Worm (Caenorhabditis elegans) whole organism, L1 larva: ENCODE results near the gene C53C7.3.

Experiments used
- C04F5.9 ChIP-seq: sonication (generic microtip); optimal IDR thresholded peaks from 2 replicates; lab custom pipeline; 2016; ENCODE audit warnings: missing genetic modification characterization, missing compliant biosample characterization
- Y116A8C.19 ChIP-seq: sonication (generic microtip); optimal IDR thresholded peaks from 2 replicates; lab custom pipeline; 2016; ENCODE audit warnings: missing compliant biosample characterization, missing genetic modification characterization, borderline replicate concordance
- aha-1 ChIP-seq: fragments of 150-350 bp; optimal IDR thresholded peaks from 2 replicates; lab custom pipeline; 2014; ENCODE audit warnings: missing biosample characterization, missing genetic modification characterization
- blmp-1 ChIP-seq: fragments of 150-350 bp; optimal IDR thresholded peaks from 2 replicates; lab custom pipeline; 2014; ENCODE audit warnings: missing biosample characterization, missing genetic modification characterization
- ceh-82 ChIP-seq, 3 experiments: fragments of 150-350 bp in 1 of 3; sonication (generic microtip) in 2 of 3; optimal IDR thresholded peaks; 2 replicates each; lab custom pipeline; 2014 to 2017; ENCODE audit warnings: missing biosample characterization in 3 of 3, missing genetic modification characterization in 3 of 3
- ceh-88 ChIP-seq: fragments of 200-800 bp; sonication (Bioruptor generic); IDR thresholded peaks from 2 replicates; pipeline ENCODE4 v1.3.6; 2022; ENCODE audit warnings: missing genetic modification characterization, missing compliant biosample characterization
- ceh-90 ChIP-seq: sonication (generic microtip); optimal IDR thresholded peaks from 2 replicates; lab custom pipeline; 2016; ENCODE audit warnings: missing genetic modification characterization, missing compliant biosample characterization
- ces-1 ChIP-seq: fragments of 150-350 bp; optimal IDR thresholded peaks from 2 replicates; lab custom pipeline; 2014; ENCODE audit warnings: missing biosample characterization, missing genetic modification reagents, missing genetic modification characterization
- dpl-1 ChIP-seq, 3 experiments: fragments of 150-350 bp in 2 of 3; sonication (generic microtip) in 1 of 3; optimal IDR thresholded peaks; 2 replicates each; lab custom pipeline; 2014 to 2017; ENCODE audit warnings: missing biosample characterization in 3 of 3, missing genetic modification characterization in 3 of 3, missing genetic modification reagents in 3 of 3
- dsc-1 ChIP-seq: sonication (generic microtip); optimal IDR thresholded peaks from 2 replicates; lab custom pipeline; 2016; ENCODE audit warnings: mild to moderate bottlenecking, missing genetic modification characterization, missing compliant biosample characterization
- efl-3 ChIP-seq: fragments of 200-800 bp; sonication (Bioruptor generic); optimal IDR thresholded peaks from 2 replicates; lab custom pipeline; 2018; ENCODE audit warnings: mild to moderate bottlenecking, missing genetic modification characterization, missing compliant biosample characterization
- egl-13 ChIP-seq: sonication (generic microtip); optimal IDR thresholded peaks from 2 replicates; lab custom pipeline; 2016; ENCODE audit warnings: missing genotype, missing genetic modification reagents, missing genetic modification characterization, missing compliant biosample characterization
- elt-3 ChIP-seq, 6 experiments: fragments of 150-350 bp in 1 of 6; sonication (generic microtip); optimal IDR thresholded peaks; 2 replicates each; lab custom pipeline; 2017 to 2018; ENCODE audit warnings: missing biosample characterization in 6 of 6, missing genetic modification characterization in 6 of 6, inconsistent platforms in 1 of 6
- fkh-4 ChIP-seq: sonication (generic microtip); optimal IDR thresholded peaks from 2 replicates; lab custom pipeline; 2016; ENCODE audit warnings: missing compliant biosample characterization, missing genetic modification characterization, borderline replicate concordance
- fkh-8 ChIP-seq: sonication (generic microtip); optimal IDR thresholded peaks from 2 replicates; lab custom pipeline; 2016; ENCODE audit warnings: mild to moderate bottlenecking, missing genetic modification characterization, missing compliant biosample characterization
- fos-1 ChIP-seq: fragments of 150-350 bp; optimal IDR thresholded peaks from 2 replicates; lab custom pipeline; 2014; ENCODE audit warnings: missing biosample characterization, missing genetic modification characterization
- grh-1 ChIP-seq: fragments of 200-800 bp; sonication (Bioruptor generic); IDR thresholded peaks from 2 replicates; pipeline ENCODE4 v1.3.6; 2022; ENCODE audit warnings: missing genetic modification reagents, missing genetic modification characterization, missing compliant biosample characterization
- hlh-17 ChIP-seq: fragments of 200-800 bp; sonication (Bioruptor generic); optimal IDR thresholded peaks from 2 replicates; lab custom pipeline; 2018; ENCODE audit warnings: missing genetic modification characterization, mild to moderate bottlenecking, missing compliant biosample characterization, moderate library complexity, borderline replicate concordance
- irx-1 ChIP-seq: sonication (generic microtip); optimal IDR thresholded peaks from 2 replicates; lab custom pipeline; 2016; ENCODE audit warnings: missing genetic modification characterization, missing compliant biosample characterization
- isw-1 ChIP-seq: fragments of 200-800 bp; sonication (Bioruptor generic); IDR thresholded peaks from 2 replicates; pipeline ENCODE4 v1.3.6; 2022; ENCODE audit warnings: missing genetic modification characterization, missing compliant biosample characterization
- lin-13 ChIP-seq: fragments of 150-350 bp; optimal IDR thresholded peaks from 2 replicates; lab custom pipeline; 2014; ENCODE audit warnings: missing biosample characterization, missing genetic modification reagents, missing genetic modification characterization
- lin-14 ChIP-seq: fragments of 200-800 bp; sonication (Bioruptor generic); optimal IDR thresholded peaks from 2 replicates; lab custom pipeline; 2018; ENCODE audit warnings: mild to moderate bottlenecking, missing genetic modification characterization, moderate library complexity, missing compliant biosample characterization
- lin-15B ChIP-seq: fragments of 150-350 bp; sonication (generic microtip); optimal IDR thresholded peaks from 3 replicates; lab custom pipeline; 2014; ENCODE audit warnings: missing biosample characterization, missing genetic modification characterization
- lin-39 ChIP-seq: fragments of 150-350 bp; optimal IDR thresholded peaks from 2 replicates; lab custom pipeline; 2014; ENCODE audit warnings: missing biosample characterization, missing genetic modification reagents, missing genetic modification characterization
- mab-9 ChIP-seq: fragments of 200-800 bp; sonication (Bioruptor generic); IDR thresholded peaks from 2 replicates; pipeline ENCODE4 v1.3.6; 2022; ENCODE audit warnings: missing genetic modification reagents, missing genetic modification characterization, missing compliant biosample characterization
- mdl-1 ChIP-seq, 2 experiments: fragments of 150-350 bp; optimal IDR thresholded peaks; 2 replicates each; lab custom pipeline; 2014 to 2017; ENCODE audit warnings: missing biosample characterization in 2 of 2, missing genetic modification characterization in 2 of 2, inconsistent platforms in 1 of 2
- mef-2 ChIP-seq: fragments of 150-350 bp; optimal IDR thresholded peaks from 2 replicates; lab custom pipeline; 2014; ENCODE audit warnings: missing biosample characterization, missing genetic modification characterization
- mep-1 ChIP-seq: fragments of 150-350 bp; optimal IDR thresholded peaks from 2 replicates; lab custom pipeline; 2014; ENCODE audit warnings: missing biosample characterization, missing genetic modification characterization
- nhr-11 ChIP-seq: fragments of 150-350 bp; optimal IDR thresholded peaks from 2 replicates; lab custom pipeline; 2014; ENCODE audit warnings: missing biosample characterization, missing genetic modification characterization
- nhr-237 ChIP-seq: fragments of 150-350 bp; optimal IDR thresholded peaks from 2 replicates; lab custom pipeline; 2014; ENCODE audit warnings: missing biosample characterization, missing genetic modification characterization
- nhr-28 ChIP-seq: fragments of 150-350 bp; optimal IDR thresholded peaks from 2 replicates; lab custom pipeline; 2014; ENCODE audit warnings: missing biosample characterization, missing genetic modification characterization
- nhr-71 ChIP-seq: sonication (generic microtip); optimal IDR thresholded peaks from 2 replicates; lab custom pipeline; 2016; ENCODE audit warnings: mild to moderate bottlenecking, missing genetic modification characterization, moderate library complexity, missing compliant biosample characterization
- nhr-84 ChIP-seq: sonication (generic microtip); optimal IDR thresholded peaks from 2 replicates; lab custom pipeline; 2017; ENCODE audit warnings: missing biosample characterization, missing genetic modification characterization
- nhr-85 ChIP-seq: sonication (generic microtip); peaks from one replicate; lab custom pipeline; 2016; ENCODE audit warnings: missing genetic modification characterization, inconsistent platforms, missing compliant biosample characterization
- nhr-90 ChIP-seq: sonication (generic microtip); optimal IDR thresholded peaks from 2 replicates; lab custom pipeline; 2016; ENCODE audit warnings: mild to moderate bottlenecking, missing genetic modification characterization, missing compliant biosample characterization; ENCODE audit not compliant: poor library complexity
- pax-3 ChIP-seq: fragments of 200-800 bp; sonication (Bioruptor generic); optimal IDR thresholded peaks from 2 replicates; lab custom pipeline; 2018; ENCODE audit warnings: mild to moderate bottlenecking, missing genetic modification characterization, moderate library complexity, missing compliant biosample characterization
- skn-1 ChIP-seq: fragments of 150-350 bp; optimal IDR thresholded peaks from 2 replicates; lab custom pipeline; 2014; ENCODE audit warnings: missing biosample characterization, missing genetic modification characterization
- sox-4 ChIP-seq: sonication (generic microtip); optimal IDR thresholded peaks from 2 replicates; lab custom pipeline; 2016; ENCODE audit warnings: missing genetic modification characterization, missing compliant biosample characterization
- sptf-1 ChIP-seq: fragments of 150-350 bp; optimal IDR thresholded peaks from 2 replicates; lab custom pipeline; 2014; ENCODE audit warnings: missing biosample characterization, missing genetic modification characterization
- swsn-7 ChIP-seq: sonication (generic microtip); optimal IDR thresholded peaks from 2 replicates; lab custom pipeline; 2016; ENCODE audit warnings: missing genetic modification characterization, missing compliant biosample characterization
- tbx-2 ChIP-seq: sonication (generic microtip); optimal IDR thresholded peaks from 2 replicates; lab custom pipeline; 2016; ENCODE audit warnings: missing genetic modification characterization, missing compliant biosample characterization
- tlp-1 ChIP-seq: fragments of 150-350 bp; optimal IDR thresholded peaks from 2 replicates; lab custom pipeline; 2014; ENCODE audit warnings: missing biosample characterization, missing genetic modification characterization
- unc-30 ChIP-seq: sonication (generic microtip); optimal IDR thresholded peaks from 2 replicates; lab custom pipeline; 2017; ENCODE audit warnings: missing biosample characterization, missing genetic modification characterization
- unc-62 ChIP-seq: fragments of 150-350 bp; optimal IDR thresholded peaks from 2 replicates; lab custom pipeline; 2014; ENCODE audit warnings: missing biosample characterization, missing genetic modification reagents, missing genetic modification characterization
- unc-98 ChIP-seq: fragments of 200-800 bp; sonication (Bioruptor generic); IDR thresholded peaks from 2 replicates; pipeline ENCODE4 v1.3.6; 2022; ENCODE audit warnings: missing genetic modification characterization, missing compliant biosample characterization
- zag-1 ChIP-seq: fragments of 150-350 bp; optimal IDR thresholded peaks from 2 replicates; lab custom pipeline; 2014; ENCODE audit warnings: missing biosample characterization, missing genetic modification characterization

The C53C7.3 gene

ce11 chrX:13006328-13006727 lies 42.0 kb upstream of the C53C7.3 start (continued):
- TF ChIP-seq mdl-1 (tag; optimal IDR thresholded peaks at IDR 0.05; lab: Kevin White, UChicago) (peak in 1 of 2 experiments; percentile 22), fkh-4 (no peak), unc-62 (GFP tag; lab: Kevin White, UChicago) (no peak), nhr-85 (tag; lab: Kevin White, UChicago) (peak; percentile 89), aha-1 (tag; lab: Kevin White, UChicago) (no peak), Y116A8C.19 (tag; lab: Kevin White, UChicago) (no peak), sptf-1 (no peak), unc-98 (GFP tag; lab: Robert Waterston, UW) (no peak), tlp-1 (tag; lab: Kevin White, UChicago) (no peak), nhr-90 (tag; lab: Kevin White, UChicago) (peak; percentile 11), hlh-17 (GFP tag; lab: Kevin White, UChicago) (no peak), ceh-90 (tag; lab: Kevin White, UChicago) (no peak), ceh-88 (GFP tag; lab: Robert Waterston, UW) (no peak), nhr-28 (no peak), lin-15B (tag; lab: Kevin White, UChicago) (no peak), ceh-82 (tag; optimal IDR thresholded peaks at IDR 0.05; lab: Kevin White, UChicago) (no peak), fos-1 (tag; lab: Kevin White, UChicago) (no peak), pax-3 (no peak), lin-13 (GFP tag; lab: Kevin White, UChicago) (no peak), irx-1 (tag; lab: Kevin White, UChicago) (no peak), lin-14 (GFP tag; lab: Kevin White, UChicago) (peak; percentile 55)

ce11 chrX:13006734-13007133 lies 41.6 kb upstream of the C53C7.3 start:
- peak; percentile 59 for TF ChIP-seq blmp-1 (tag; lab: Kevin White, UChicago)
- TF ChIP-seq unc-98 (GFP tag; lab: Robert Waterston, UW) = no peak
- no peak for TF ChIP-seq ces-1 (GFP tag; lab: Kevin White, UChicago)
- no peak for TF ChIP-seq nhr-71 (tag; lab: Kevin White, UChicago)
- no peak for TF ChIP-seq lin-39 (tag; lab: Kevin White, UChicago)
- TF ChIP-seq elt-3 (tag; optimal IDR thresholded peaks at IDR 0.05; lab: Kevin White, UChicago) = peak in 1 of 6 experiments; percentile 41
- TF ChIP-seq mab-9 (GFP tag; lab: Robert Waterston, UW) = no peak
- TF ChIP-seq irx-1 (tag; lab: Kevin White, UChicago) = no peak
- no peak for TF ChIP-seq fkh-4
- no peak for TF ChIP-seq efl-3 (GFP tag; lab: Kevin White, UChicago)
- TF ChIP-seq nhr-11 (tag; lab: Kevin White, UChicago) = no peak
- TF ChIP-seq isw-1 = no peak
- TF ChIP-seq grh-1 (GFP tag; lab: Robert Waterston, UW) = peak; percentile 4; the same call in 1 of the 2 replicates
- no peak for TF ChIP-seq Y116A8C.19 (tag; lab: Kevin White, UChicago)
- TF ChIP-seq mdl-1 (tag; optimal IDR thresholded peaks at IDR 0.05; lab: Kevin White, UChicago) = no peak
- no peak for TF ChIP-seq zag-1 (tag; lab: Kevin White, UChicago)
- TF ChIP-seq lin-13 (GFP tag; lab: Kevin White, UChicago) = no peak
- TF ChIP-seq C04F5.9 (tag; lab: Kevin White, UChicago) = no peak
- no peak for TF ChIP-seq skn-1 (tag; lab: Kevin White, UChicago)

- no peak for TF ChIP-seq egl-13
- TF ChIP-seq nhr-11 (tag; lab: Kevin White, UChicago) = no peak
- TF ChIP-seq isw-1 = no peak
- TF ChIP-seq aha-1 (tag; lab: Kevin White, UChicago) = no peak
- TF ChIP-seq nhr-237 (tag; lab: Kevin White, UChicago) = no peak
- no peak for TF ChIP-seq nhr-84 (tag; lab: Kevin White, UChicago)
- no peak for TF ChIP-seq unc-30 (tag; lab: Kevin White, UChicago)
- TF ChIP-seq fos-1 (tag; lab: Kevin White, UChicago) = no peak
- peak; percentile 77 for TF ChIP-seq nhr-71 (tag; lab: Kevin White, UChicago)
- TF ChIP-seq mef-2 = no peak
- TF ChIP-seq dpl-1 (GFP tag; optimal IDR thresholded peaks at IDR 0.05; lab: Kevin White, UChicago) = no peak
- TF ChIP-seq dsc-1 (tag; lab: Kevin White, UChicago) = no peak
- TF ChIP-seq tbx-2 (tag; lab: Kevin White, UChicago) = peak; percentile 19
- no peak for TF ChIP-seq tlp-1 (tag; lab: Kevin White, UChicago)
- peak; percentile 96 for TF ChIP-seq nhr-85 (tag; lab: Kevin White, UChicago)
- TF ChIP-seq mep-1 (tag; lab: Kevin White, UChicago) = no peak
- TF ChIP-seq swsn-7 = peak; percentile 15
- no peak for TF ChIP-seq sox-4
- TF ChIP-seq fkh-8 (tag; lab: Kevin White, UChicago) = no peak
- TF ChIP-seq lin-15B (tag; lab: Kevin White, UChicago) = no peak
- no peak for TF ChIP-seq ceh-90 (tag; lab: Kevin White, UChicago)
- peak; percentile 68 for TF ChIP-seq grh-1 (GFP tag; lab: Robert Waterston, UW)
Measured at ce11 chrX:13007857-13008813, 40.2 kb upstream of the C53C7.3 start, which contains the start of gene nhr-25. nhr-25 (plus strand) TSS chrX:13008493.
